Worm (Caenorhabditis elegans): ENCODE results near the gene fat-4.
"Not testable (repeated sequence)": the region's sequence is repeated elsewhere in the genome, so short reads cannot be mapped to it uniquely, and the experiment has no call there.

The fat-4 gene

ce11 chrIV:9833337-9833736 lies 34.1 kb downstream of the fat-4 start:
- no peak for TF ChIP-seq snpc-4 (tag; optimal IDR thresholded peaks at IDR 0.05)
- TF ChIP-seq unc-62 (GFP tag; optimal IDR thresholded peaks at IDR 0.05) = no peak
- TF ChIP-seq nhr-76 (tag; optimal IDR thresholded peaks at IDR 0.05) = no peak
- no peak for TF ChIP-seq ceh-39 (tag; optimal IDR thresholded peaks at IDR 0.05)
- TF ChIP-seq lin-13 (tag; optimal IDR thresholded peaks at IDR 0.05) = no peak
- no peak for TF ChIP-seq mep-1 (tag; optimal IDR thresholded peaks at IDR 0.05)
- TF ChIP-seq drap-1 (GFP tag; optimal IDR thresholded peaks at IDR 0.05) = no peak
- TF ChIP-seq sem-2 (GFP tag; optimal IDR thresholded peaks at IDR 0.05) = no peak
- no peak for TF ChIP-seq nhr-237 (tag; optimal IDR thresholded peaks at IDR 0.05)

DNA sequence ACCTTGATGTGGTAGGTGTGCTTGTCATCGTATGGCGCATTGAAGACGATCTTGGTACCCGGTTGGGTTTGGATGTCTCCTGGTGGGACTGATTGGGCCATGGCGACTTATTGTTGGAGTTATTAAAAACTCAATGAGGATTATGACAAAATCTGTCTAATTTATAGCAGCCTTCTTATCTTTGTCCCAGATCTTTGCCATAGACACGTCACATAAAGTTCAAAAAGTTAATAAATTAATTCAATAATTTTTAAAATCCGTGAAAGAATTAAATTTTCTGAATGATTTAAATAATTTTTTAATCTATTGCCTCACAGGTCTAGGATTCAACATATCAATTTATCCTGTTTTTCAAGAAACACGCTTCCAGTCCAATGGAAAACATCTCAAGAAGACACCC lies 37.1 kb downstream of the fat-4 start, which contains the start of gene msp-81:
Gene msp-81 (minus strand): TSS at position 101 of the 400 bp plus-strand sequence.
- TF ChIP-seq nhr-2 (tag; optimal IDR thresholded peaks at IDR 0.05) (no peak), elt-1 (tag; optimal IDR thresholded peaks at IDR 0.05; ENCODE audit: borderline replicate concordance, insufficient read depth) (no peak), bed-3 (GFP tag; optimal IDR thresholded peaks at IDR 0.05) (no peak), ces-1 (GFP tag; optimal IDR thresholded peaks at IDR 0.05) (no peak), drap-1 (GFP tag; optimal IDR thresholded peaks at IDR 0.05) (no peak), ztf-11 (tag; optimal IDR thresholded peaks at IDR 0.05) (no peak), cnd-1 (tag; optimal IDR thresholded peaks at IDR 0.05) (no peak), tbx-8 (GFP tag; optimal IDR thresholded peaks at IDR 0.05) (no peak), lin-13 (tag; optimal IDR thresholded peaks at IDR 0.05) (no peak), ceh-39 (tag; optimal IDR thresholded peaks at IDR 0.05) (no peak), nhr-28 (tag; optimal IDR thresholded peaks at IDR 0.05) (no peak), unc-62 (GFP tag; optimal IDR thresholded peaks at IDR 0.05) (no peak)

DNA sequence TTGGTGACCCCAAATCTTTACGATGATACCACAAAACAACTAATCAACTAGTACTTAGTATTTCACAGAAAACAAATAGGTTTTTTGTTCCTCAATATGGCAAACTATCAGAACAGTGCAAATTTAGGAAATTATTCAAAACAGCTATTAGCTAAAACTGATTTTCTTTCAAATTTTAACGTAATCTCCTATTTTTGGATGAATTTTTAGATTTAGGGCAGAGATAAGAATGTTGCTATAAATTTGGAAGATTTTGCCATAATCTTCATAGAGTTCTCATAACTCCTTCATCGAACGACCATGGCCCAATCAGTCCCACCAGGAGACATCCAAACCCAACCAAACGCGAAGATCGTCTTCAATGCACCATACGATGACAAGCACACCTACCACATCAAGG lies 38.1 kb downstream of the fat-4 start, which contains the start of gene msp-10:
Gene msp-10 (plus strand): TSS at position 301 of the 400 bp plus-strand sequence.
- TF ChIP-seq elt-3, pha-4, nhr-237 (tag; optimal IDR thresholded peaks at IDR 0.05): not testable (repeated sequence)

ce11 chrIV:9840984-9841590 lies 41.9 kb downstream of the fat-4 start, which contains the start of the genes kin-24 and msp-56:
Gene kin-24 (minus strand): TSS chrIV:9841084.
Gene msp-56 (plus strand): TSS chrIV:9841540.
- TF ChIP-seq nhr-2 (tag; optimal IDR thresholded peaks at IDR 0.05) = no peak
- TF ChIP-seq hlh-1 (tag; optimal IDR thresholded peaks at IDR 0.05) = no peak
- TF ChIP-seq ztf-11 (tag; optimal IDR thresholded peaks at IDR 0.05) = no peak
- no peak for TF ChIP-seq mab-5 (tag; optimal IDR thresholded peaks at IDR 0.05)

- no peak for TF ChIP-seq tbx-8 (GFP tag; optimal IDR thresholded peaks at IDR 0.05)
- no peak for TF ChIP-seq lin-32 (GFP tag; optimal IDR thresholded peaks at IDR 0.05)
- no peak for TF ChIP-seq nhr-12 (tag; optimal IDR thresholded peaks at IDR 0.05)
- no peak for TF ChIP-seq mab-5 (tag; optimal IDR thresholded peaks at IDR 0.05)
- TF ChIP-seq zip-8 (tag; optimal IDR thresholded peaks at IDR 0.05) = no peak
- no peak for TF ChIP-seq lsy-2 (tag; optimal IDR thresholded peaks at IDR 0.05)
- TF ChIP-seq sem-2 (GFP tag; optimal IDR thresholded peaks at IDR 0.05) = no peak
- TF ChIP-seq drap-1 (GFP tag; optimal IDR thresholded peaks at IDR 0.05) = no peak
- no peak for TF ChIP-seq bed-3 (GFP tag; optimal IDR thresholded peaks at IDR 0.05)
- TF ChIP-seq elt-1 (tag; optimal IDR thresholded peaks at IDR 0.05; ENCODE audit: borderline replicate concordance, insufficient read depth) = no peak
These were observed 42.8 kb downstream of the fat-4 start, which contains the start of gene K07F5.17 for ce11 chrIV:9842071-9842470. Gene K07F5.17 (plus strand): TSS chrIV:9842371.

DNA sequence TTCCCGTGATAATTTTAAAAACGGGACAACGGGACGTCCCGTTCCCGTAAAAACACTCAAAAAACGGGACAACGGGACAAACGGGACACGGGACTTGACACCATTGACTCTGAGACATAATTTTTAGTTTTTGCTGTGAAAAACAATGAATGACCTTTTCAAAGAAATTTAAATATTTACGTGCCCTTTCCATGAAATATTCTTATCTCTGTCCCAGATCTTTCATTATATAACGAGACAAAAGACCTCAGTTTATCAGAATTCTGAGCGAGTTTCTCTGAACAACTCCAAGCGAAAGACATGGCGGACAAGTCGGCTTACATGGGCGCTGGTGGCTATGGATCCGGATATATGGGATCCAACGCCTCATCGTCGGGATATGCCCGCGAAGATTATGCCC lies 44.5 kb downstream of the fat-4 start, which contains the start of gene nspd-2:
Gene nspd-2 (plus strand): TSS at position 301 of the 400 bp plus-strand sequence.
- TF ChIP-seq sptf-1 (tag; optimal IDR thresholded peaks at IDR 0.05) (no peak), ceh-39 (tag; optimal IDR thresholded peaks at IDR 0.05) (no peak), hlh-1 (tag; optimal IDR thresholded peaks at IDR 0.05) (no peak), zip-8 (tag; optimal IDR thresholded peaks at IDR 0.05) (no peak)

- TF ChIP-seq ces-1 (GFP tag; optimal IDR thresholded peaks at IDR 0.05) (no peak), ztf-11 (tag; optimal IDR thresholded peaks at IDR 0.05) (no peak), elt-3 (tag; optimal IDR thresholded peaks at IDR 0.05) (no peak), unc-39 (tag; optimal IDR thresholded peaks at IDR 0.05) (no peak), ceh-39 (tag; optimal IDR thresholded peaks at IDR 0.05) (no peak), cnd-1 (tag; optimal IDR thresholded peaks at IDR 0.05) (no peak), mab-5 (tag; optimal IDR thresholded peaks at IDR 0.05) (no peak), elt-1 (tag; optimal IDR thresholded peaks at IDR 0.05; ENCODE audit: borderline replicate concordance, insufficient read depth) (no peak), tbx-8 (GFP tag; optimal IDR thresholded peaks at IDR 0.05) (no peak), nhr-12 (tag; optimal IDR thresholded peaks at IDR 0.05) (no peak), mep-1 (tag; optimal IDR thresholded peaks at IDR 0.05) (no peak), unc-62 (GFP tag; optimal IDR thresholded peaks at IDR 0.05) (no peak), flh-1 (GFP tag; optimal IDR thresholded peaks at IDR 0.05) (no peak), lsy-2 (tag; optimal IDR thresholded peaks at IDR 0.05) (no peak)
These were observed 47.3 kb downstream of the fat-4 start, which contains the start of gene K07F5.6 for ce11 chrIV:9846574-9846973. Gene K07F5.6 (minus strand): TSS chrIV:9846674.
